Worm (Caenorhabditis elegans) whole organism, midembryonic: ENCODE data around the gene T13C5.10.

Experiments used
- flt-1 ChIP-seq: fragments of 200-800 bp; sonication (Bioruptor generic); IDR thresholded peaks from 2 replicates; pipeline ENCODE4 v1.3.6; 2022; ENCODE audit warnings: missing genetic modification characterization, missing compliant biosample characterization
- klf-2 ChIP-seq: fragments of 200-800 bp; sonication (Bioruptor generic); conservative IDR thresholded peaks from 2 replicates; pipeline ENCODE4 v1.3.6; 2022; ENCODE audit warnings: missing genetic modification reagents, missing genetic modification characterization, missing compliant biosample characterization
- ref-1 ChIP-seq: fragments of 200-800 bp; sonication (Bioruptor generic); conservative IDR thresholded peaks from 2 replicates; pipeline ENCODE4 v1.3.6; 2022; ENCODE audit warnings: missing genetic modification reagents, missing genetic modification characterization, missing compliant biosample characterization
- ztf-29 ChIP-seq: fragments of 200-800 bp; sonication (Bioruptor generic); IDR thresholded peaks from 2 replicates; pipeline ENCODE4 v1.3.6; 2022; ENCODE audit warnings: missing genetic modification reagents, missing genetic modification characterization, missing compliant biosample characterization

ce11 chrX:6159562-6159961 lies 28.4 kb upstream of the T13C5.10 start:
- no peak for TF ChIP-seq ref-1 (GFP tag; lab: Robert Waterston, UW)
- TF ChIP-seq ztf-29 = no peak
- TF ChIP-seq klf-2 = no peak
- TF ChIP-seq flt-1 (GFP tag; lab: Robert Waterston, UW) = no peak
